Fruit fly (Drosophila melanogaster): ENCODE results near the gene CG1737.

Gene CG1737

dm6 chrX:11370792-11371191, 20.4 kb downstream of the CG1737 start (continued):
- TF ChIP-seq CG11085 (GFP tag; IDR thresholded peaks at IDR 0.05) (no peak; the same call in 1 of the 2 replicates), CG14710 (tag; optimal IDR thresholded peaks at IDR 0.05) (no peak), Ptx1 (GFP tag; IDR thresholded peaks at IDR 0.05) (peak; percentile 52; the same call in 1 of the 2 replicates), Usf (GFP tag; optimal IDR thresholded peaks at IDR 0.05) (no peak), CG4820 (GFP tag; optimal IDR thresholded peaks at IDR 0.05) (no peak), H15 (GFP tag; IDR thresholded peaks at IDR 0.05) (no peak), CG6689 (GFP tag; IDR thresholded peaks at IDR 0.05) (peak; percentile 21; the same call in 1 of the 2 replicates), CG13624 (GFP tag; optimal IDR thresholded peaks at IDR 0.05) (no peak), Med (GFP tag) (peak; percentile 74), Dbx (GFP tag; IDR thresholded peaks at IDR 0.05) (peak; percentile 29; the same call in 1 of the 3 replicates), Ada2b (GFP tag; IDR thresholded peaks at IDR 0.05) (peak; percentile 44; the same call in 1 of the 2 replicates), psq (GFP tag; optimal IDR thresholded peaks at IDR 0.05) (no peak), CG34224 (GFP tag; IDR thresholded peaks at IDR 0.05; ENCODE audit: partially characterized antibody) (no peak), mam (GFP tag; optimal IDR thresholded peaks at IDR 0.05) (no peak), Ssrp (tag; optimal IDR thresholded peaks at IDR 0.05) (no peak), bab2 (GFP tag; optimal IDR thresholded peaks at IDR 0.05) (no peak), CG8089 (GFP tag; optimal IDR thresholded peaks at IDR 0.05) (no peak), hth (optimal IDR thresholded peaks at IDR 0.05) (no peak), emc (GFP tag; optimal IDR thresholded peaks at IDR 0.05) (no peak), CG31441 (GFP tag; IDR thresholded peaks at IDR 0.05) (0 out of 2 replicates have a peak, but pooled peaks have one; percentile 10), so (GFP tag; IDR thresholded peaks at IDR 0.05) (no peak), ash1 (GFP tag; optimal IDR thresholded peaks at IDR 0.05) (no peak), CG2875 (GFP tag; optimal IDR thresholded peaks at IDR 0.05) (no peak), PHDP (tag; optimal IDR thresholded peaks at IDR 0.05) (no peak), CG1233 (GFP tag; optimal IDR thresholded peaks at IDR 0.05) (no peak), sisA (GFP tag; IDR thresholded peaks at IDR 0.05) (peak; percentile 49), CG18476 (GFP tag; optimal IDR thresholded peaks at IDR 0.05) (no peak), Sry-δ (GFP tag; optimal IDR thresholded peaks at IDR 0.05) (no peak), sens (GFP tag) (peak; percentile 79)

- peak; percentile 51 for TF ChIP-seq Ets65A (GFP tag)
- no peak for TF ChIP-seq CG8944 (GFP tag; optimal IDR thresholded peaks at IDR 0.05)
- TF ChIP-seq sens (GFP tag) = peak; percentile 52
Measured at dm6 chrX:11371613-11372012, 21.2 kb downstream of the CG1737 start.

dm6 chrX:11372764-11373712, 22.6 kb downstream of the CG1737 start:
- no peak for TF ChIP-seq ems (GFP tag; optimal IDR thresholded peaks at IDR 0.05)
- TF ChIP-seq vfl (GFP tag; optimal IDR thresholded peaks at IDR 0.05) = no peak
- no peak for TF ChIP-seq otp (GFP tag; IDR thresholded peaks at IDR 0.05)
- TF ChIP-seq esg (GFP tag; conservative IDR thresholded peaks at IDR 0.05) = peak; percentile 30; the same call in 1 of the 2 replicates
- no peak for TF ChIP-seq CG7786 (GFP tag; optimal IDR thresholded peaks at IDR 0.05)
- TF ChIP-seq CG43689 (GFP tag; IDR thresholded peaks at IDR 0.05) = no peak
- peak; percentile 18; the same call in 1 of the 2 replicates for TF ChIP-seq ttk (GFP tag; IDR thresholded peaks at IDR 0.05)
- peak; percentile 60 for TF ChIP-seq grau (tag; optimal IDR thresholded peaks at IDR 0.05)
- TF ChIP-seq eve (GFP tag; optimal IDR thresholded peaks at IDR 0.05) = no peak
- peak; percentile 32 for TF ChIP-seq Med (GFP tag)
- no peak for TF ChIP-seq fd96Cb (tag; optimal IDR thresholded peaks at IDR 0.05)
- no peak for TF ChIP-seq CG7987 (GFP tag; optimal IDR thresholded peaks at IDR 0.05)
- no peak for TF ChIP-seq nmo (GFP tag; optimal IDR thresholded peaks at IDR 0.05)
- 0 out of 2 replicates have a peak, but pooled peaks have one; percentile 6 for TF ChIP-seq sob (GFP tag; IDR thresholded peaks at IDR 0.05)
- peak; percentile 31 for TF ChIP-seq Rfx (GFP tag; IDR thresholded peaks at IDR 0.05)
- no peak for TF ChIP-seq Taf1 (GFP tag; IDR thresholded peaks at IDR 0.05)
- peak; percentile 34 for TF ChIP-seq gem (tag; optimal IDR thresholded peaks at IDR 0.05)
- no peak for TF ChIP-seq jumu (GFP tag; optimal IDR thresholded peaks at IDR 0.05)
- TF ChIP-seq crc (GFP tag; optimal IDR thresholded peaks at IDR 0.05) = no peak
- TF ChIP-seq row (GFP tag; IDR thresholded peaks at IDR 0.05) = peak; percentile 45; the same call in 2 of the 3 replicates
